Fruit fly (Drosophila melanogaster) whole organism, prepupa: ENCODE results near the gene Jupiter.

Experiments used
- Blimp-1 ChIP-seq: fragments of 200-800 bp; sonication (Bioruptor generic); optimal IDR thresholded peaks from 3 replicates; lab custom pipeline; 2017; ENCODE audit warnings: missing biosample characterization, missing genetic modification characterization, mild to moderate bottlenecking, moderate library complexity, missing genetic modification reagents
- CG10631 ChIP-seq: fragments of 200-800 bp; sonication (Bioruptor generic); optimal IDR thresholded peaks from 2 replicates; lab custom pipeline; 2016; ENCODE audit warnings: missing biosample characterization, missing genetic modification characterization
- CG10669 ChIP-seq: fragments of 200-800 bp; sonication (Bioruptor generic); optimal IDR thresholded peaks from 3 replicates; lab custom pipeline; 2018; ENCODE audit warnings: missing biosample characterization, mild to moderate bottlenecking, missing genetic modification characterization, moderate library complexity
- CG11294 ChIP-seq: fragments of 200-800 bp; sonication (Bioruptor generic); IDR thresholded peaks from 2 replicates; pipeline ENCODE4 v1.3.6; 2022; ENCODE audit warnings: missing biosample characterization, missing genetic modification characterization
- CG11762 ChIP-seq: fragments of 200-800 bp; sonication (Bioruptor generic); optimal IDR thresholded peaks from 3 replicates; lab custom pipeline; 2016; ENCODE audit warnings: missing biosample characterization, missing genetic modification characterization; ENCODE audit not compliant: insufficient read depth
- CG11902 ChIP-seq: fragments of 200-800 bp; sonication (Bioruptor generic); optimal IDR thresholded peaks from 3 replicates; lab custom pipeline; 2016; ENCODE audit warnings: missing biosample characterization, missing genetic modification characterization
- CG15336 ChIP-seq: fragments of 200-800 bp; sonication (Bioruptor generic); IDR thresholded peaks from 2 replicates; pipeline ENCODE4 v1.3.6; 2022; ENCODE audit warnings: missing biosample characterization, missing genetic modification characterization
- CG1621 ChIP-seq: fragments of 200-800 bp; sonication (Bioruptor generic); optimal IDR thresholded peaks from 3 replicates; lab custom pipeline; 2018; ENCODE audit warnings: missing biosample characterization, mild to moderate bottlenecking, missing genetic modification characterization
- CG3032 ChIP-seq: fragments of 200-800 bp; optimal IDR thresholded peaks from 2 replicates; lab custom pipeline; 2019; ENCODE audit warnings: missing biosample characterization, mild to moderate bottlenecking, missing genetic modification characterization, moderate library complexity
- CG31627 ChIP-seq: fragments of 200-800 bp; sonication (Bioruptor generic); optimal IDR thresholded peaks from 3 replicates; lab custom pipeline; 2016; ENCODE audit warnings: missing biosample characterization, missing genetic modification characterization
- CG34406 ChIP-seq: fragments of 200-800 bp; sonication (Bioruptor generic); optimal IDR thresholded peaks from 3 replicates; lab custom pipeline; 2016; ENCODE audit warnings: missing biosample characterization, missing genetic modification characterization
- CG3919 ChIP-seq: fragments of 200-800 bp; sonication (Bioruptor generic); optimal IDR thresholded peaks from 3 replicates; lab custom pipeline; 2016; ENCODE audit warnings: missing biosample characterization, missing genetic modification characterization
- CG6163 ChIP-seq: fragments of 200-800 bp; sonication (Bioruptor generic); IDR thresholded peaks from 3 replicates; pipeline ENCODE4 v1.3.6; 2022; ENCODE audit warnings: missing biosample characterization, missing genetic modification characterization
- CG6276 ChIP-seq: fragments of 200-800 bp; sonication (Bioruptor generic); optimal IDR thresholded peaks from 2 replicates; lab custom pipeline; 2017; ENCODE audit warnings: missing biosample characterization, mild to moderate bottlenecking, missing genetic modification characterization
- CG6808 ChIP-seq: fragments of 200-800 bp; sonication (Bioruptor generic); optimal IDR thresholded peaks from 3 replicates; lab custom pipeline; 2017; ENCODE audit warnings: missing biosample characterization, missing genetic modification characterization, mild to moderate bottlenecking, moderate library complexity, missing genetic modification reagents
- CG8119 ChIP-seq: fragments of 200-800 bp; sonication (Bioruptor generic); IDR thresholded peaks from 3 replicates; pipeline ENCODE4 v1.3.6; 2022; ENCODE audit warnings: missing biosample characterization, missing genetic modification characterization
- CG8632 ChIP-seq: fragments of 200-800 bp; sonication (Bioruptor generic); optimal IDR thresholded peaks from 3 replicates; lab custom pipeline; 2016; ENCODE audit warnings: missing biosample characterization, missing genetic modification characterization
- Eip75B ChIP-seq: fragments of 200-800 bp; sonication (Bioruptor generic); optimal IDR thresholded peaks from 3 replicates; lab custom pipeline; 2016; ENCODE audit warnings: missing biosample characterization, missing genetic modification characterization
- Eip78C ChIP-seq: fragments of 200-800 bp; sonication (Bioruptor generic); peaks from one replicate; lab custom pipeline; 2016; ENCODE audit warnings: missing biosample characterization, missing genetic modification characterization
- Eip93F ChIP-seq: fragments of 200-800 bp; sonication (Bioruptor generic); optimal IDR thresholded peaks from 2 replicates; lab custom pipeline; 2016; ENCODE audit warnings: missing biosample characterization, mild to moderate bottlenecking, missing genetic modification characterization
- Gug ChIP-seq: fragments of 200-800 bp; sonication (Bioruptor generic); IDR thresholded peaks from 2 replicates; pipeline ENCODE4 v1.3.6; 2022; ENCODE audit warnings: missing biosample characterization, missing genetic modification characterization
- Hr38 ChIP-seq: sonication (Bioruptor generic); optimal IDR thresholded peaks from 2 replicates; lab custom pipeline; 2016; ENCODE audit warnings: missing biosample characterization, missing genetic modification characterization
- Lpt ChIP-seq: fragments of 200-800 bp; sonication (Bioruptor generic); optimal IDR thresholded peaks from 3 replicates; lab custom pipeline; 2016; ENCODE audit warnings: missing biosample characterization, missing genetic modification characterization
- OdsH ChIP-seq: fragments of 200-800 bp; sonication (Bioruptor generic); optimal IDR thresholded peaks from 3 replicates; lab custom pipeline; 2016; ENCODE audit warnings: missing biosample characterization, missing genetic modification characterization
- Smox ChIP-seq: fragments of 200-800 bp; sonication (Bioruptor generic); optimal IDR thresholded peaks from 3 replicates; lab custom pipeline; 2016; ENCODE audit warnings: missing biosample characterization, missing genetic modification characterization
- Sox14 ChIP-seq: fragments of 200-800 bp; sonication (Bioruptor generic); optimal IDR thresholded peaks from 3 replicates; lab custom pipeline; 2016; ENCODE audit warnings: missing biosample characterization, missing genetic modification characterization
- acj6 ChIP-seq: fragments of 200-800 bp; sonication (Bioruptor generic); optimal IDR thresholded peaks from 3 replicates; lab custom pipeline; 2016; ENCODE audit warnings: missing biosample characterization, missing genetic modification characterization
- cyc ChIP-seq: fragments of 200-800 bp; sonication (Bioruptor generic); optimal IDR thresholded peaks from 3 replicates; lab custom pipeline; 2016; ENCODE audit warnings: missing biosample characterization, missing genetic modification characterization
- dac ChIP-seq: fragments of 200-800 bp; sonication (Bioruptor generic); optimal IDR thresholded peaks from 2 replicates; lab custom pipeline; 2017; ENCODE audit warnings: missing biosample characterization, mild to moderate bottlenecking, missing genetic modification characterization
- dsx ChIP-seq: fragments of 200-800 bp; optimal IDR thresholded peaks from 3 replicates; lab custom pipeline; 2019; ENCODE audit warnings: missing biosample characterization, mild to moderate bottlenecking, missing genetic modification characterization, moderate library complexity; ENCODE audit not compliant: poor library complexity, severe bottlenecking
- esn ChIP-seq: fragments of 200-800 bp; sonication (Bioruptor generic); optimal IDR thresholded peaks from 2 replicates; lab custom pipeline; 2016; ENCODE audit warnings: missing biosample characterization, mild to moderate bottlenecking, missing genetic modification characterization, moderate library complexity
- fd59A ChIP-seq: fragments of 200-800 bp; sonication (Bioruptor generic); optimal IDR thresholded peaks from 2 replicates; lab custom pipeline; 2017; ENCODE audit warnings: missing biosample characterization, mild to moderate bottlenecking, missing genetic modification characterization, missing genetic modification reagents
- fkh ChIP-seq: fragments of 200-800 bp; sonication (Bioruptor generic); optimal IDR thresholded peaks from 3 replicates; lab custom pipeline; 2017; ENCODE audit warnings: missing biosample characterization, mild to moderate bottlenecking, missing genetic modification characterization, moderate library complexity
- pdm3 ChIP-seq: fragments of 200-800 bp; sonication (Bioruptor generic); optimal IDR thresholded peaks from 3 replicates; lab custom pipeline; 2016; ENCODE audit warnings: missing biosample characterization, missing genetic modification characterization
- spab ChIP-seq: fragments of 200-800 bp; sonication (Bioruptor generic); optimal IDR thresholded peaks from 2 replicates; lab custom pipeline; 2017; ENCODE audit warnings: missing biosample characterization, mild to moderate bottlenecking, missing genetic modification characterization, missing genetic modification reagents
- ss ChIP-seq, 2 experiments: fragments of 200-800 bp; sonication (Bioruptor generic); optimal IDR thresholded peaks; 2 replicates in 1 of 2; 3 replicates in 1 of 2; lab custom pipeline; 2017 to 2018; ENCODE audit warnings: mild to moderate bottlenecking in 2 of 2, missing biosample characterization in 2 of 2, missing genetic modification characterization in 2 of 2, moderate library complexity in 1 of 2
- svp ChIP-seq: fragments of 200-800 bp; sonication (Bioruptor generic); peaks from one replicate; lab custom pipeline; 2016; ENCODE audit warnings: missing biosample characterization, missing genetic modification characterization
- topi ChIP-seq: fragments of 200-800 bp; sonication (Bioruptor generic); optimal IDR thresholded peaks from 3 replicates; lab custom pipeline; 2016; ENCODE audit warnings: missing biosample characterization, missing genetic modification characterization
- vri ChIP-seq: fragments of 200-800 bp; sonication (Bioruptor generic); optimal IDR thresholded peaks from 3 replicates; lab custom pipeline; 2016; ENCODE audit warnings: missing biosample characterization, mild to moderate bottlenecking, missing genetic modification characterization

Gene Jupiter

dm6 chr3R:11619709-11620409 lies at the start of gene Jupiter, which contains the start of gene CG14710 (continued):
- TF ChIP-seq Sox14 (GFP tag; lab: Kevin White, UChicago) (peak; percentile 67), dsx (peak; percentile 51), svp (no peak), Eip75B (GFP tag; lab: Kevin White, UChicago) (no peak), Blimp-1 (GFP tag; lab: Kevin White, UChicago) (no peak), acj6 (GFP tag; lab: Kevin White, UChicago) (peak; percentile 41), CG34406 (GFP tag; lab: Kevin White, UChicago) (no peak), CG11294 (GFP tag; lab: Robert Waterston, UW) (peak; percentile 57; the same call in 1 of the 2 replicates), OdsH (GFP tag; lab: Kevin White, UChicago) (peak; percentile 47)

dm6 chr3R:11665925-11666687 lies 46.4 kb upstream of the Jupiter start:
- TF ChIP-seq CG1621 (tag; lab: Kevin White, UChicago) (no peak), Eip78C (GFP tag; lab: Kevin White, UChicago) (peak; percentile 7), Lpt (GFP tag; lab: Kevin White, UChicago) (no peak), CG10631 (no peak), Eip93F (GFP tag; lab: Kevin White, UChicago) (peak; percentile 65), Sox14 (GFP tag; lab: Kevin White, UChicago) (no peak), vri (peak; percentile 51), CG6808 (GFP tag; lab: Kevin White, UChicago) (no peak), fkh (GFP tag; lab: Kevin White, UChicago) (peak; percentile 65), svp (peak; percentile 91), esn (GFP tag; lab: Kevin White, UChicago) (no peak), CG6276 (GFP tag; lab: Kevin White, UChicago) (no peak), CG31627 (GFP tag; lab: Kevin White, UChicago) (no peak)
- TF ChIP-seq, all 60 proteins: peak for 5

dm6 chr3R:11665508-11665907 lies 45.8 kb upstream of the Jupiter start:
- TF ChIP-seq vri (no peak), esn (GFP tag; lab: Kevin White, UChicago) (peak; percentile 34), pdm3 (peak; percentile 1), Eip78C (GFP tag; lab: Kevin White, UChicago) (peak; percentile 58), cyc (GFP tag; lab: Kevin White, UChicago) (peak; percentile 13)
- TF ChIP-seq, all 60 proteins: peak for 4

dm6 chr3R:11663441-11663840 lies 43.7 kb upstream of the Jupiter start:
- no peak for TF ChIP-seq fd59A (GFP tag; lab: Kevin White, UChicago)
- TF ChIP-seq spab = peak; percentile 10
- peak; percentile 33 for TF ChIP-seq CG3919 (GFP tag; lab: Kevin White, UChicago)
- peak; percentile 3 for TF ChIP-seq CG34406 (GFP tag; lab: Kevin White, UChicago)
- TF ChIP-seq Smox = no peak
- no peak for TF ChIP-seq Eip75B (GFP tag; lab: Kevin White, UChicago)
- TF ChIP-seq CG8632 = no peak
- no peak for TF ChIP-seq dac
- TF ChIP-seq Eip78C (GFP tag; lab: Kevin White, UChicago) = peak; percentile 69
- TF ChIP-seq Gug (GFP tag; lab: Robert Waterston, UW) = no peak
- peak; percentile 15 for TF ChIP-seq CG10669
- TF ChIP-seq Hr38 (GFP tag; lab: Kevin White, UChicago) = no peak
- TF ChIP-seq topi (GFP tag; lab: Kevin White, UChicago) = no peak
- TF ChIP-seq CG11902 (GFP tag; lab: Kevin White, UChicago) = no peak
- no peak for TF ChIP-seq CG8119 (GFP tag; lab: Robert Waterston, UW)
- no peak for TF ChIP-seq CG6808 (GFP tag; lab: Kevin White, UChicago)
- TF ChIP-seq CG3032 (tag; lab: Kevin White, UChicago) = peak; percentile 26
- no peak for TF ChIP-seq vri
- TF ChIP-seq CG15336 = 0 out of 2 replicates have a peak, but pooled peaks have one; percentile 17
- peak; percentile 15 for TF ChIP-seq OdsH (GFP tag; lab: Kevin White, UChicago)
- peak; percentile 29 for TF ChIP-seq pdm3
- no peak for TF ChIP-seq CG11762 (GFP tag; lab: Kevin White, UChicago)
- TF ChIP-seq acj6 (GFP tag; lab: Kevin White, UChicago) = no peak
- TF ChIP-seq ss (GFP tag; optimal IDR thresholded peaks at IDR 0.05; lab: Kevin White, UChicago) = peak in 1 of 2 experiments; percentile 37
- no peak for TF ChIP-seq CG6163 (GFP tag; lab: Robert Waterston, UW)
